Fruit fly (Drosophila melanogaster) whole organism, embryonic: ENCODE data around the gene yl.

Source experiments
- Abd-B ChIP-seq: fragments of 200-800 bp; sonication (Bioruptor generic); optimal IDR thresholded peaks from 2 replicates; lab custom pipeline; 2018; ENCODE audit warnings: missing biosample characterization, mild to moderate bottlenecking, missing genetic modification characterization, moderate library complexity
- CG10366 ChIP-seq: fragments of 200-800 bp; sonication (Bioruptor generic); IDR thresholded peaks from 2 replicates; pipeline ENCODE4 v1.3.6; 2022; ENCODE audit warnings: missing biosample characterization, missing genetic modification characterization
- CG11696 ChIP-seq: fragments of 200-800 bp; sonication (Bioruptor generic); IDR thresholded peaks from 2 replicates; pipeline ENCODE4 v1.3.6; 2022; ENCODE audit warnings: missing biosample characterization, missing genetic modification characterization
- CG11723 ChIP-seq: fragments of 200-800 bp; sonication (Bioruptor generic); optimal IDR thresholded peaks from 2 replicates; lab custom pipeline; 2017; ENCODE audit warnings: missing biosample characterization, mild to moderate bottlenecking, missing genetic modification characterization
- CG12236 ChIP-seq: fragments of 200-800 bp; sonication (Bioruptor generic); optimal IDR thresholded peaks from 2 replicates; lab custom pipeline; 2016; ENCODE audit warnings: missing biosample characterization, missing genetic modification characterization
- CG13775 ChIP-seq: fragments of 200-800 bp; sonication (Bioruptor generic); optimal IDR thresholded peaks from 3 replicates; lab custom pipeline; 2017; ENCODE audit warnings: missing biosample characterization, mild to moderate bottlenecking, missing genetic modification characterization
- CG15696 ChIP-seq: fragments of 200-800 bp; sonication (Bioruptor generic); optimal IDR thresholded peaks from 2 replicates; lab custom pipeline; 2019; ENCODE audit warnings: missing biosample characterization, mild to moderate bottlenecking, missing genetic modification characterization, moderate library complexity
- CG16779 ChIP-seq: fragments of 200-800 bp; sonication (Bioruptor generic); IDR thresholded peaks from 2 replicates; pipeline ENCODE4 v1.3.6; 2022; ENCODE audit warnings: missing biosample characterization, missing genetic modification characterization
- CG16815 ChIP-seq: fragments of 200-800 bp; sonication (Bioruptor generic); optimal IDR thresholded peaks from 3 replicates; lab custom pipeline; 2017; ENCODE audit warnings: missing biosample characterization, mild to moderate bottlenecking, missing genetic modification characterization
- CG2678 ChIP-seq: fragments of 200-800 bp; sonication (Bioruptor generic); optimal IDR thresholded peaks from 3 replicates; lab custom pipeline; 2019; ENCODE audit warnings: missing biosample characterization, mild to moderate bottlenecking, missing genetic modification characterization, moderate library complexity
- CG3726 ChIP-seq: fragments of 200-800 bp; sonication (Bioruptor generic); IDR thresholded peaks from 3 replicates; pipeline ENCODE4, ENCODE4 v1.3.6; 2022; ENCODE audit warnings: missing biosample characterization, missing genetic modification characterization
- CG43689 ChIP-seq: fragments of 200-800 bp; sonication (Bioruptor generic); IDR thresholded peaks from 2 replicates; pipeline ENCODE4 v1.3.6; 2022; ENCODE audit warnings: missing biosample characterization, missing genetic modification characterization
- CG4707 ChIP-seq: fragments of 200-800 bp; sonication (Bioruptor generic); optimal IDR thresholded peaks from 2 replicates; lab custom pipeline; 2018; ENCODE audit warnings: missing biosample characterization, mild to moderate bottlenecking, missing genetic modification characterization, moderate library complexity
- CG7357 ChIP-seq: fragments of 200-800 bp; sonication (Bioruptor generic); IDR thresholded peaks from 3 replicates; pipeline ENCODE4 v1.3.6; 2022; ENCODE audit warnings: missing biosample characterization, missing genetic modification characterization
- CG8944 ChIP-seq: fragments of 200-800 bp; sonication (Bioruptor generic); optimal IDR thresholded peaks from 3 replicates; lab custom pipeline; 2016; ENCODE audit warnings: missing biosample characterization, missing genetic modification characterization
- CkIIα-i1 ChIP-seq: fragments of 200-800 bp; sonication (Bioruptor generic); IDR thresholded peaks from 2 replicates; pipeline ENCODE4 v1.3.6; 2022; ENCODE audit warnings: missing biosample characterization, missing genetic modification characterization
- Dbx ChIP-seq: fragments of 200-800 bp; sonication (Bioruptor generic); IDR thresholded peaks from 3 replicates; pipeline ENCODE4 v1.3.6; 2022; ENCODE audit warnings: missing biosample characterization, missing genetic modification characterization
- Dll ChIP-seq: fragments of 200-800 bp; sonication (Bioruptor generic); IDR thresholded peaks from 4 replicates; pipeline ENCODE4 v1.3.6; 2022; ENCODE audit warnings: missing biosample characterization, missing genetic modification characterization; ENCODE audit not compliant: partially characterized antibody
- Doc2 ChIP-seq: fragments of 200-800 bp; sonication (Bioruptor generic); IDR thresholded peaks from 2 replicates; pipeline ENCODE4 v1.3.6; 2022; ENCODE audit warnings: missing biosample characterization, missing genetic modification characterization
- Hand ChIP-seq: fragments of 200-800 bp; sonication (Bioruptor generic); optimal IDR thresholded peaks from 2 replicates; lab custom pipeline; 2017; ENCODE audit warnings: mild to moderate bottlenecking, missing biosample characterization, missing genetic modification reagents, missing genetic modification characterization
- HmgD ChIP-seq: fragments of 200-800 bp; sonication (Bioruptor generic); optimal IDR thresholded peaks from 3 replicates; lab custom pipeline; 2016; ENCODE audit warnings: missing biosample characterization, missing genetic modification characterization
- Hmx ChIP-seq: fragments of 200-800 bp; sonication (Bioruptor generic); optimal IDR thresholded peaks from 2 replicates; lab custom pipeline; 2016; ENCODE audit warnings: missing biosample characterization, missing genetic modification characterization
- Hr3 ChIP-seq: fragments of 200-800 bp; sonication (Bioruptor generic); optimal IDR thresholded peaks from 3 replicates; lab custom pipeline; 2016; ENCODE audit warnings: missing biosample characterization, missing genetic modification characterization
- Hr78 ChIP-seq, 2 experiments: fragments of 200-800 bp in 1 of 2; fragments of >200 bp in 1 of 2; sonication (Bioruptor generic) in 1 of 2; optimal IDR thresholded peaks; 2 replicates each; lab custom pipeline; 2017 to 2019; ENCODE audit warnings: missing biosample characterization in 2 of 2, missing genetic modification characterization in 2 of 2, mild to moderate bottlenecking in 1 of 2, moderate library complexity in 1 of 2
- Jarid2 ChIP-seq: fragments of 200-800 bp; sonication (Bioruptor generic); optimal IDR thresholded peaks from 3 replicates; lab custom pipeline; 2017; ENCODE audit warnings: mild to moderate bottlenecking, missing biosample characterization, missing genetic modification reagents, missing genetic modification characterization
- Meics ChIP-seq: fragments of 200-800 bp; sonication (Bioruptor generic); optimal IDR thresholded peaks from 2 replicates; lab custom pipeline; 2017; ENCODE audit warnings: missing biosample characterization, mild to moderate bottlenecking, missing genetic modification characterization
- Sox100B ChIP-seq: fragments of 200-800 bp; sonication (Bioruptor generic); optimal IDR thresholded peaks from 3 replicates; lab custom pipeline; 2018; ENCODE audit warnings: missing biosample characterization, mild to moderate bottlenecking, missing genetic modification characterization
- ash1 ChIP-seq: fragments of 200-800 bp; sonication (Bioruptor generic); optimal IDR thresholded peaks from 2 replicates; lab custom pipeline; 2018; ENCODE audit warnings: missing biosample characterization, mild to moderate bottlenecking, missing genetic modification characterization
- bowl ChIP-seq: fragments of 200-800 bp; sonication (Bioruptor generic); IDR thresholded peaks from 2 replicates; pipeline ENCODE4 v1.3.6; 2022; ENCODE audit warnings: missing biosample characterization, missing genetic modification characterization
- cato ChIP-seq: fragments of 200-800 bp; sonication (Bioruptor generic); optimal IDR thresholded peaks from 2 replicates; lab custom pipeline; 2016; ENCODE audit warnings: missing biosample characterization, missing genetic modification characterization, borderline replicate concordance
- crol ChIP-seq: fragments of 200-800 bp; sonication (Bioruptor generic); IDR thresholded peaks from 2 replicates; pipeline ENCODE4 v1.3.6; 2022; ENCODE audit warnings: missing biosample characterization, missing genetic modification characterization
- cwo ChIP-seq: fragments of 200-800 bp; sonication (Bioruptor generic); optimal IDR thresholded peaks from 3 replicates; lab custom pipeline; 2017; ENCODE audit warnings: missing biosample characterization, missing genetic modification characterization, mild to moderate bottlenecking, moderate library complexity, missing genetic modification reagents
- eve ChIP-seq, 2 experiments: fragments of >200 bp; optimal IDR thresholded peaks; 2 replicates each; lab custom pipeline; 2017; ENCODE audit warnings: missing biosample characterization in 2 of 2, missing genetic modification characterization in 2 of 2
- fd102C ChIP-seq: fragments of 200-800 bp; sonication (Bioruptor generic); optimal IDR thresholded peaks from 2 replicates; lab custom pipeline; 2018; ENCODE audit warnings: missing biosample characterization, mild to moderate bottlenecking, missing genetic modification characterization, moderate library complexity
- hkb ChIP-seq, 2 experiments: fragments of 200-800 bp in 1 of 2; fragments of >200 bp in 1 of 2; sonication (Bioruptor generic) in 1 of 2; IDR thresholded peaks in 1 of 2; optimal IDR thresholded peaks in 1 of 2; 2 replicates each; pipeline versions ENCODE4 v1.3.6 to Lab custom; 2017 to 2022; ENCODE audit warnings: missing biosample characterization in 1 of 2, missing genetic modification characterization in 1 of 2
- lola ChIP-seq, 3 experiments: fragments of >200 bp in 2 of 3; fragments of 200-800 bp in 1 of 3; sonication (Bioruptor generic) in 1 of 3; optimal IDR thresholded peaks; 2 replicates each; lab custom pipeline; 2017 to 2019; ENCODE audit warnings: missing biosample characterization in 3 of 3, missing genetic modification characterization in 3 of 3, mild to moderate bottlenecking in 1 of 3, moderate library complexity in 1 of 3
- nmo ChIP-seq: fragments of 200-800 bp; sonication (Bioruptor generic); optimal IDR thresholded peaks from 2 replicates; lab custom pipeline; 2018; ENCODE audit warnings: missing biosample characterization, mild to moderate bottlenecking, missing genetic modification characterization, moderate library complexity
- row ChIP-seq: fragments of 200-800 bp; sonication (Bioruptor generic); IDR thresholded peaks from 3 replicates; pipeline ENCODE4 v1.3.6; 2022; ENCODE audit warnings: missing biosample characterization, missing genetic modification characterization
- salm ChIP-seq: fragments of 200-800 bp; sonication (Bioruptor generic); optimal IDR thresholded peaks from 2 replicates; lab custom pipeline; 2018; ENCODE audit warnings: missing biosample characterization, mild to moderate bottlenecking, missing genetic modification characterization
- sd ChIP-seq: fragments of 200-800 bp; sonication (Bioruptor generic); optimal IDR thresholded peaks from 3 replicates; lab custom pipeline; 2018; ENCODE audit warnings: missing biosample characterization, mild to moderate bottlenecking, missing genetic modification characterization, moderate library complexity
- sisA ChIP-seq: fragments of 200-800 bp; sonication (Bioruptor generic); IDR thresholded peaks from 2 replicates; pipeline ENCODE4 v1.3.6; 2022; ENCODE audit warnings: missing biosample characterization, missing genetic modification characterization
- so ChIP-seq: fragments of 200-800 bp; sonication (Bioruptor generic); IDR thresholded peaks from 3 replicates; pipeline ENCODE4 v1.3.6; 2022; ENCODE audit warnings: missing biosample characterization, missing genetic modification characterization
- toy ChIP-seq: fragments of 200-800 bp; sonication (Bioruptor generic); IDR thresholded peaks from 2 replicates; pipeline ENCODE4 v1.3.6; 2022; ENCODE audit warnings: missing biosample characterization, missing genetic modification characterization
- ttk ChIP-seq: fragments of 200-800 bp; sonication (Bioruptor generic); IDR thresholded peaks from 2 replicates; pipeline ENCODE4 v2.1.2; 2022; ENCODE audit warnings: missing biosample characterization, missing genetic modification characterization
- vvl ChIP-seq: fragments of 200-800 bp; sonication (Bioruptor generic); IDR thresholded peaks from 2 replicates; pipeline ENCODE4 v1.3.6; 2022; ENCODE audit warnings: missing biosample characterization, missing genetic modification characterization
- wdn ChIP-seq: fragments of 200-800 bp; sonication (Bioruptor generic); IDR thresholded peaks from 2 replicates; pipeline ENCODE4 v1.3.6; 2022; ENCODE audit warnings: missing biosample characterization, missing genetic modification characterization
- yki ChIP-seq: fragments of >200 bp; optimal IDR thresholded peaks from 3 replicates; lab custom pipeline; 2018
- zen ChIP-seq: fragments of 200-800 bp; sonication (Bioruptor generic); optimal IDR thresholded peaks from 3 replicates; lab custom pipeline; 2018; ENCODE audit warnings: missing biosample characterization, mild to moderate bottlenecking, missing genetic modification characterization, moderate library complexity
- zf30C ChIP-seq: fragments of 200-800 bp; sonication (Bioruptor generic); optimal IDR thresholded peaks from 3 replicates; lab custom pipeline; 2018; ENCODE audit warnings: missing biosample characterization, mild to moderate bottlenecking, missing genetic modification characterization

yl gene

DNA sequence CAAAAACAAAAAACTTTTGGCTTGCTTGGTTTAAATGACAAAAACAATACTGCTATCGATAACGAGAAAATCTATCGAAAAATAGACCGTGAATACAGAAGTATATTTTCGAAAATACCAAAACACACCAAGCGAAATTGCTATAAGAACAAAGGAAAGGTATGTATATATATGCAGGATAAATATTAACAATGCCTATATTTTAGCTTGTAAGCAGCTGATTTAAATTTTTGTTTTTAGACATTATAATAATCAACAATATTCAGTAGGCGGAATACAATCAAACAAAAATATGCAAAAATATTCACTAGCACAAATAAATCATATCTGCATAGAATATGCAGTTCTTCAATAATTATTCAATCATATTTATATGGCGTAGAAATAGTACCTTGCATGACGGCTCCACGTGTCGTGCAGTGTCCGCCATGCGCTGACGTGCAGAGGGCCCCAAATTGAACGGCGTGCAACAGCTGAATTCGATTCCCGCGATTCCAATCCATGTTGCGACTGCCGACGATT, 44.9 kb downstream of the yl start, which contains the start of the genes Fbxl4 and Dus2 (continued):
- TF ChIP-seq cwo (peak; percentile 79), Sox100B (GFP tag; lab: Kevin White, UChicago) (peak; percentile 91), lola (GFP tag; optimal IDR thresholded peaks at IDR 0.05; lab: Kevin White, UChicago) (peak in 1 of 3 experiments; percentile 95), Meics (GFP tag; lab: Kevin White, UChicago) (peak; percentile 91), zen (peak; percentile 92), eve (GFP tag; optimal IDR thresholded peaks at IDR 0.05; lab: Kevin White, UChicago) (no peak), hkb (optimal IDR thresholded peaks at IDR 0.05; lab: Kevin White, UChicago) (peak; percentile 90), hkb (GFP tag; IDR thresholded peaks at IDR 0.05; lab: Robert Waterston, UW) (peak; percentile 89), Dll (0 out of 4 replicates have a peak, but pooled peaks have one; percentile 61), Hr3 (GFP tag; lab: Kevin White, UChicago) (peak; percentile 94), CG12236 (GFP tag; lab: Kevin White, UChicago) (peak; percentile 70), bowl (GFP tag; lab: Robert Waterston, UW) (peak; percentile 65), CG3726 (peak; percentile 86; the same call in 2 of the 3 replicates), CG13775 (GFP tag; lab: Kevin White, UChicago) (peak; percentile 96), CG43689 (GFP tag; lab: Robert Waterston, UW) (peak; percentile 78), crol (GFP tag; lab: Robert Waterston, UW) (peak; percentile 51; the same call in 1 of the 2 replicates), sisA (GFP tag; lab: Robert Waterston, UW) (peak; percentile 94), Hmx (GFP tag; lab: Kevin White, UChicago) (peak; percentile 84), CG11696 (peak; percentile 74), CkIIα-i1 (GFP tag; lab: Robert Waterston, UW) (peak; percentile 70), HmgD (peak; percentile 67), CG10366 (peak; percentile 91), wdn (GFP tag; lab: Robert Waterston, UW) (peak; percentile 88), toy (GFP tag; lab: Robert Waterston, UW) (peak; percentile 74), yki (lab: Kevin White, UChicago) (no peak), CG7357 (GFP tag; lab: Robert Waterston, UW) (peak; percentile 86), fd102C (GFP tag; lab: Kevin White, UChicago) (peak; percentile 49), Hand (GFP tag; lab: Kevin White, UChicago) (peak; percentile 66), Hr78 (GFP tag; optimal IDR thresholded peaks at IDR 0.05; lab: Kevin White, UChicago) (peak in 1 of 2 experiments; percentile 77), vvl (GFP tag; lab: Robert Waterston, UW) (peak; percentile 94), CG2678 (tag; lab: Kevin White, UChicago) (peak; percentile 94), row (peak; percentile 96), ttk (GFP tag; lab: Robert Waterston, UW) (peak; percentile 91), CG8944 (GFP tag; lab: Kevin White, UChicago) (peak; percentile 93), sd (tag; lab: Kevin White, UChicago) (peak; percentile 61), Jarid2 (no peak), Abd-B (GFP tag; lab: Kevin White, UChicago) (peak; percentile 92), CG11723 (GFP tag; lab: Kevin White, UChicago) (peak; percentile 89), CG16815 (GFP tag; lab: Kevin White, UChicago) (peak; percentile 94), so (GFP tag; lab: Robert Waterston, UW) (peak; percentile 88), ash1 (GFP tag; lab: Kevin White, UChicago) (peak; percentile 3), Doc2 (peak; percentile 73), CG15696 (peak; percentile 96), CG4707 (GFP tag; lab: Kevin White, UChicago) (peak; percentile 60), cato (GFP tag; lab: Kevin White, UChicago) (peak; percentile 88), zf30C (GFP tag; lab: Kevin White, UChicago) (peak; percentile 74), CG16779 (peak; percentile 91), Dbx (GFP tag; lab: Robert Waterston, UW) (peak; percentile 93), salm (peak; percentile 69), nmo (peak; percentile 95)
